Fruit fly (Drosophila melanogaster): ENCODE measurements around the gene PIG-Wa.

DNA sequence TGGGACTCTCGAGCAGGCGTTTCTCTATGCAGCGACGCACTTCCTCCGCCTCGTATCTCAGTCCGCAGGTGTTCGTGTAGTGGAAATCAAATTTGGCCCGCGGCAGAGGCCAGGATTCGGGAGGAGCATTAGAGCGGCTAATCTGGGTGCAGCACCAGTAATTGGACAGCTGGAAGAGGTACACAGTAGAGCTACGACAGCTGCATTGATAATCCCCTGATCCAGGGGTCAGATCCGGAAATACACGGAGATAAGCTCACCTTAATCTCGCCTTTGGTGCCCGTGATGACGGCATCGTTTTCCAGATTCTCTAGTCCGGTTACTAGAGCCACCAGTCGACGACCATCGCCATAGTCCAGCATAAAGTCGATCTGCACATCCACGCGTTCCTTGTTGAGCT, 12.7 kb upstream of the PIG-Wa start:
- TF ChIP-seq CG8478 (optimal IDR thresholded peaks at IDR 0.05), result no peak
- TF ChIP-seq CTCF (optimal IDR thresholded peaks at IDR 0.05), result no peak

Measured in S2 (cell line).